ENCODE assay signal across 2 fruit fly cellular contexts in the genomic region with DNA sequence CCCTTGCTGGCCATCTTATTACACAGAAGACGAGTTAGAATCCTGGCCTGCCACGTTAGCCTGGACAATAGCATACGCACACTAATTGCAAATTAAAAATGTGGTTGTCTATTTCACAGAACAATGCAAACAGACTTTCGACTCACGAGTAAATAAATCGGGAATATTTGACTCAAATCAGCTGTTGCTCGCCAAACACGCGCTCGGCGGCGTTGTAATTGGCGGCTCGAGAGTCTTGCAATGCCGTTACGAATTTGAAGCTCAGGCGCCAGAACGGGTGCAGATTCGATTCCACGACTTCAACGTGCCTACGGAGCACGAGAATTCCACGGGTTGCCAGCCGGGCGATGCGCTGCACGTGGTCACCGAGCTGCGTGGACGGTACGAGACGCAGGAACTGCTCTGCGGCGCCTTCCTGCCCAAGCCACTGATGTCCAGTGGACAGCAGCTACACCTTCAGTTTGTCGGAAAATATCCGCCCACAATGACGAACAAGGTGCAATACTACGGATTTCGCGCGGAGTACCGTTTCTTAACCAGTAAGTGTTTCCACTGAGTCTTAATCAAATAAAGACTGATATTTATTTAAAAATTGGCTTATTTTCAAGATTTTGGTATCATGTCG.
TF ChIP-seq lines count a peak whose summit lies in the region.

TSS of gene DNAlig3 (minus strand) at position 168 of the 625 bp plus-strand sequence.

TF ChIP-seq in whole organism, adult, 20 proteins besides CTCF, POLR2A, EP300 and RAD21 (continued from another document):
- no peak for TF ChIP-seq Crg-1 (GFP tag; optimal IDR thresholded peaks at IDR 0.05; lab: Kevin White, UChicago)
- TF ChIP-seq CG7045 (GFP tag; optimal IDR thresholded peaks at IDR 0.05; lab: Kevin White, UChicago): peak; percentile 46
- peak; percentile 30 for TF ChIP-seq cic (GFP tag; optimal IDR thresholded peaks at IDR 0.05; lab: Kevin White, UChicago)
- no peak for TF ChIP-seq kay (GFP tag; lab: Kevin White, UChicago; ENCODE audit: borderline replicate concordance)

TF ChIP-seq in whole organism, embryonic, 481 proteins besides CTCF, POLR2A, EP300 and RAD21 (continued from another document):
- peak; percentile 64 for TF ChIP-seq CG1603 (tag; optimal IDR thresholded peaks at IDR 0.05; lab: Kevin White, UChicago)
- TF ChIP-seq CG7271 (tag; optimal IDR thresholded peaks at IDR 0.05; lab: Kevin White, UChicago): no peak
- TF ChIP-seq mam (GFP tag; optimal IDR thresholded peaks at IDR 0.05; lab: Kevin White, UChicago): no peak
- peak; percentile 2 for TF ChIP-seq CG4617 (GFP tag; optimal IDR thresholded peaks at IDR 0.05; lab: Kevin White, UChicago; ENCODE audit: borderline replicate concordance)
- no peak for TF ChIP-seq Taf1 (GFP tag; IDR thresholded peaks at IDR 0.05; lab: Robert Waterston, UW)
- TF ChIP-seq CG9876 (GFP tag; optimal IDR thresholded peaks at IDR 0.05; lab: Kevin White, UChicago): no peak
- peak; percentile 32 for TF ChIP-seq CG2116 (GFP tag; optimal IDR thresholded peaks at IDR 0.05; lab: Kevin White, UChicago)
- TF ChIP-seq amos (GFP tag; IDR thresholded peaks at IDR 0.05; lab: Robert Waterston, UW; ENCODE audit: partially characterized antibody): peak; percentile 52; the same call in 1 of the 2 replicates
- TF ChIP-seq Sin3A (optimal IDR thresholded peaks at IDR 0.05; lab: Kevin White, UChicago): no peak
- peak; percentile 73 for TF ChIP-seq CG13287 (GFP tag; IDR thresholded peaks at IDR 0.05; lab: Robert Waterston, UW; ENCODE audit: partially characterized antibody)
- peak; percentile 8 for TF ChIP-seq HmgD (GFP tag; optimal IDR thresholded peaks at IDR 0.05; lab: Kevin White, UChicago)
- TF ChIP-seq caup (GFP tag; optimal IDR thresholded peaks at IDR 0.05; lab: Kevin White, UChicago; ENCODE audit: severe bottlenecking): no peak
- peak; percentile 89 for TF ChIP-seq E2f2 (GFP tag; IDR thresholded peaks at IDR 0.05; lab: Robert Waterston, UW)
- TF ChIP-seq CG6683 (GFP tag; optimal IDR thresholded peaks at IDR 0.05; lab: Kevin White, UChicago): peak; percentile 8
- peak; percentile 60 for TF ChIP-seq Scr (GFP tag; IDR thresholded peaks at IDR 0.05; lab: Robert Waterston, UW; ENCODE audit: partially characterized antibody)
- TF ChIP-seq CG6765 (GFP tag; optimal IDR thresholded peaks at IDR 0.05; lab: Kevin White, UChicago): no peak
- peak; percentile 25; the same call in 1 of the 2 replicates for TF ChIP-seq inv (GFP tag; IDR thresholded peaks at IDR 0.05; lab: Robert Waterston, UW; ENCODE audit: partially characterized antibody)
- TF ChIP-seq Ssrp (tag; optimal IDR thresholded peaks at IDR 0.05; lab: Kevin White, UChicago): no peak
- peak; percentile 44 for TF ChIP-seq CG34376 (GFP tag; optimal IDR thresholded peaks at IDR 0.05; lab: Kevin White, UChicago)
- TF ChIP-seq CG12071 (GFP tag; optimal IDR thresholded peaks at IDR 0.05; lab: Kevin White, UChicago): peak; percentile 44
- TF ChIP-seq CG6654 (GFP tag; optimal IDR thresholded peaks at IDR 0.05; lab: Kevin White, UChicago): no peak
- TF ChIP-seq HLHmδ (GFP tag; optimal IDR thresholded peaks at IDR 0.05; lab: Kevin White, UChicago): peak; percentile 65
- TF ChIP-seq disco-r (GFP tag; optimal IDR thresholded peaks at IDR 0.05; lab: Kevin White, UChicago): no peak
- peak; percentile 23 for TF ChIP-seq trem (tag; optimal IDR thresholded peaks at IDR 0.05; lab: Kevin White, UChicago)
- TF ChIP-seq CG3163 (GFP tag; optimal IDR thresholded peaks at IDR 0.05; lab: Kevin White, UChicago): no peak
- 0 out of 3 replicates have a peak, but pooled peaks have one; percentile 64 for TF ChIP-seq hb (GFP tag; IDR thresholded peaks at IDR 0.05; lab: Robert Waterston, UW; ENCODE audit: partially characterized antibody)
- TF ChIP-seq Drgx (GFP tag; IDR thresholded peaks at IDR 0.05; lab: Robert Waterston, UW): peak; percentile 49; the same call in 1 of the 2 replicates
- TF ChIP-seq unc-4 (GFP tag; IDR thresholded peaks at IDR 0.05; lab: Robert Waterston, UW; ENCODE audit: partially characterized antibody): peak; percentile 57
- no peak for TF ChIP-seq schlank (tag; optimal IDR thresholded peaks at IDR 0.05; lab: Kevin White, UChicago)
- peak in 1 of 2 experiments; percentile 62 for TF ChIP-seq tll (GFP tag; optimal IDR thresholded peaks at IDR 0.05; lab: Kevin White, UChicago)
- TF ChIP-seq kni (GFP tag; optimal IDR thresholded peaks at IDR 0.05; lab: Kevin White, UChicago): peak; percentile 44
- TF ChIP-seq ci (GFP tag; IDR thresholded peaks at IDR 0.05; lab: Robert Waterston, UW): peak; percentile 49; the same call in 1 of the 3 replicates
- no peak for TF ChIP-seq gsb-n (tag; optimal IDR thresholded peaks at IDR 0.05; lab: Kevin White, UChicago)
- no peak for TF ChIP-seq CG3065 (GFP tag; optimal IDR thresholded peaks at IDR 0.05; lab: Kevin White, UChicago)
- TF ChIP-seq CG3838 (GFP tag; optimal IDR thresholded peaks at IDR 0.05; lab: Kevin White, UChicago): no peak
- no peak for TF ChIP-seq CG18619 (GFP tag; optimal IDR thresholded peaks at IDR 0.05; lab: Kevin White, UChicago)
- TF ChIP-seq nom (GFP tag; optimal IDR thresholded peaks at IDR 0.05; lab: Kevin White, UChicago): no peak
- TF ChIP-seq CG9797 (GFP tag; optimal IDR thresholded peaks at IDR 0.05; lab: Kevin White, UChicago): peak; percentile 17
- peak; percentile 33; the same call in 1 of the 2 replicates for TF ChIP-seq Bgb (GFP tag; IDR thresholded peaks at IDR 0.05; lab: Robert Waterston, UW; ENCODE audit: partially characterized antibody)
- TF ChIP-seq MESR4 (GFP tag; optimal IDR thresholded peaks at IDR 0.05; lab: Kevin White, UChicago): peak; percentile 23
- no peak for TF ChIP-seq Oaz (GFP tag; IDR thresholded peaks at IDR 0.05; lab: Robert Waterston, UW)
- no peak for TF ChIP-seq E2f1 (GFP tag; IDR thresholded peaks at IDR 0.05; lab: Robert Waterston, UW)
- peak; percentile 8 for TF ChIP-seq bigmax (GFP tag; optimal IDR thresholded peaks at IDR 0.05; lab: Kevin White, UChicago)
- peak; percentile 83 for TF ChIP-seq CG12769 (tag; optimal IDR thresholded peaks at IDR 0.05; lab: Kevin White, UChicago)
- no peak for TF ChIP-seq dmrt99B (tag; optimal IDR thresholded peaks at IDR 0.05; lab: Kevin White, UChicago)
- TF ChIP-seq tna (GFP tag; IDR thresholded peaks at IDR 0.05; lab: Robert Waterston, UW; ENCODE audit: partially characterized antibody): 0 out of 2 replicates have a peak, but pooled peaks have one; percentile 25
- TF ChIP-seq Hmx (GFP tag; optimal IDR thresholded peaks at IDR 0.05; lab: Kevin White, UChicago): no peak
- TF ChIP-seq scrt (GFP tag; optimal IDR thresholded peaks at IDR 0.05; lab: Kevin White, UChicago): peak; percentile 53
- peak; percentile 1 for TF ChIP-seq kah (GFP tag; optimal IDR thresholded peaks at IDR 0.05; lab: Kevin White, UChicago)
- TF ChIP-seq Myb (GFP tag; optimal IDR thresholded peaks at IDR 0.05; lab: Kevin White, UChicago): peak; percentile 95
- peak; percentile 68 for TF ChIP-seq pzg (GFP tag; optimal IDR thresholded peaks at IDR 0.05; lab: Kevin White, UChicago)
- TF ChIP-seq luna (GFP tag; optimal IDR thresholded peaks at IDR 0.05; lab: Kevin White, UChicago): no peak
- TF ChIP-seq hbn (GFP tag; IDR thresholded peaks at IDR 0.05; lab: Robert Waterston, UW; ENCODE audit: partially characterized antibody): peak; percentile 48
- peak; percentile 29 for TF ChIP-seq sd (tag; optimal IDR thresholded peaks at IDR 0.05; lab: Kevin White, UChicago)
- TF ChIP-seq CG6791 (GFP tag; IDR thresholded peaks at IDR 0.05; lab: Robert Waterston, UW; ENCODE audit: partially characterized antibody): no peak
- no peak for TF ChIP-seq CG13123 (GFP tag; optimal IDR thresholded peaks at IDR 0.05; lab: Kevin White, UChicago)
- TF ChIP-seq CG14014 (GFP tag; IDR thresholded peaks at IDR 0.05; lab: Robert Waterston, UW): no peak
- no peak for TF ChIP-seq gro (GFP tag; optimal IDR thresholded peaks at IDR 0.05; lab: Kevin White, UChicago)
- no peak for TF ChIP-seq sima (GFP tag; optimal IDR thresholded peaks at IDR 0.05; lab: Kevin White, UChicago)
- TF ChIP-seq stwl (tag; optimal IDR thresholded peaks at IDR 0.05; lab: Kevin White, UChicago): peak; percentile 64
- no peak for TF ChIP-seq Poxn (GFP tag; IDR thresholded peaks at IDR 0.05; lab: Robert Waterston, UW)
- TF ChIP-seq gfzf (GFP tag; optimal IDR thresholded peaks at IDR 0.05; lab: Kevin White, UChicago): peak; percentile 27
- no peak for TF ChIP-seq CG8290 (GFP tag; optimal IDR thresholded peaks at IDR 0.05; lab: Kevin White, UChicago)
- peak in 1 of 2 experiments; percentile 40 for TF ChIP-seq CG8290 (tag; optimal IDR thresholded peaks at IDR 0.05; lab: Kevin White, UChicago)
- 0 out of 4 replicates have a peak, but pooled peaks have one; percentile 27 for TF ChIP-seq chinmo (GFP tag; IDR thresholded peaks at IDR 0.05; lab: Robert Waterston, UW; ENCODE audit: partially characterized antibody)
- TF ChIP-seq CG11085 (GFP tag; IDR thresholded peaks at IDR 0.05; lab: Robert Waterston, UW): no peak
- TF ChIP-seq BEAF-32 (GFP tag; optimal IDR thresholded peaks at IDR 0.05; lab: Kevin White, UChicago): peak; percentile 68
- TF ChIP-seq vvl (GFP tag; IDR thresholded peaks at IDR 0.05; lab: Robert Waterston, UW): no peak
- no peak for TF ChIP-seq fd3F (GFP tag; optimal IDR thresholded peaks at IDR 0.05; lab: Kevin White, UChicago)
- peak in 1 of 2 experiments; percentile 10 for TF ChIP-seq Pdp1 (GFP tag; optimal IDR thresholded peaks at IDR 0.05; lab: Kevin White, UChicago)
- TF ChIP-seq Fer1 (GFP tag; optimal IDR thresholded peaks at IDR 0.05; lab: Kevin White, UChicago): peak; percentile 21
- TF ChIP-seq dmrt11E (tag; optimal IDR thresholded peaks at IDR 0.05; lab: Kevin White, UChicago): no peak
- no peak for TF ChIP-seq Atf6 (GFP tag; IDR thresholded peaks at IDR 0.05; lab: Robert Waterston, UW)
- no peak for TF ChIP-seq Fer3 (tag; optimal IDR thresholded peaks at IDR 0.05; lab: Kevin White, UChicago)
- peak; percentile 86 for TF ChIP-seq Dp (GFP tag; optimal IDR thresholded peaks at IDR 0.05; lab: Kevin White, UChicago)
- peak; percentile 57 for TF ChIP-seq CG34224 (GFP tag; IDR thresholded peaks at IDR 0.05; lab: Robert Waterston, UW; ENCODE audit: partially characterized antibody)
- peak; percentile 73 for TF ChIP-seq Dll (GFP tag; IDR thresholded peaks at IDR 0.05; lab: Robert Waterston, UW; ENCODE audit: partially characterized antibody)
- peak; percentile 37 for TF ChIP-seq dm (GFP tag; optimal IDR thresholded peaks at IDR 0.05; lab: Kevin White, UChicago)
- peak; percentile 39 for TF ChIP-seq her (GFP tag; optimal IDR thresholded peaks at IDR 0.05; lab: Kevin White, UChicago)
- no peak for TF ChIP-seq CG2202 (tag; optimal IDR thresholded peaks at IDR 0.05; lab: Kevin White, UChicago)
- peak; percentile 68; the same call in 2 of the 3 replicates for TF ChIP-seq zen2 (GFP tag; IDR thresholded peaks at IDR 0.05; lab: Robert Waterston, UW; ENCODE audit: partially characterized antibody)
- TF ChIP-seq knrl (GFP tag; IDR thresholded peaks at IDR 0.05; lab: Robert Waterston, UW; ENCODE audit: partially characterized antibody): 0 out of 3 replicates have a peak, but pooled peaks have one; percentile 28
- no peak for TF ChIP-seq wor (GFP tag; IDR thresholded peaks at IDR 0.05; lab: Robert Waterston, UW)
- no peak for TF ChIP-seq CG8359 (GFP tag; optimal IDR thresholded peaks at IDR 0.05; lab: Kevin White, UChicago; ENCODE audit: borderline replicate concordance)
- TF ChIP-seq CG8388 (GFP tag; optimal IDR thresholded peaks at IDR 0.05; lab: Kevin White, UChicago): no peak
- TF ChIP-seq CG15514 (GFP tag; optimal IDR thresholded peaks at IDR 0.05; lab: Kevin White, UChicago): peak; percentile 79
- TF ChIP-seq CG16813 (GFP tag; IDR thresholded peaks at IDR 0.05; lab: Robert Waterston, UW; ENCODE audit: partially characterized antibody): peak; percentile 45; the same call in 1 of the 3 replicates
- no peak for TF ChIP-seq CG4854 (GFP tag; optimal IDR thresholded peaks at IDR 0.05; lab: Kevin White, UChicago)
- TF ChIP-seq Dref (GFP tag; IDR thresholded peaks at IDR 0.05; lab: Robert Waterston, UW): peak; percentile 40; the same call in 1 of the 2 replicates
- no peak for TF ChIP-seq Lhr (GFP tag; optimal IDR thresholded peaks at IDR 0.05; lab: Kevin White, UChicago)
- TF ChIP-seq klu (GFP tag; IDR thresholded peaks at IDR 0.05; lab: Robert Waterston, UW): no peak
- peak; percentile 61; the same call in 1 of the 3 replicates for TF ChIP-seq Doc3 (GFP tag; IDR thresholded peaks at IDR 0.05; lab: Robert Waterston, UW; ENCODE audit: partially characterized antibody)
